Fruit fly (Drosophila melanogaster) ovary, adult (tissue): ENCODE measurements around the gene Ice2.

Experiments used
- CG17801 ChIP-seq: fragments of 200-800 bp; optimal IDR thresholded peaks from 2 replicates; lab custom pipeline; 2019; ENCODE audit warnings: missing biosample characterization, mild to moderate bottlenecking, missing genetic modification characterization, moderate library complexity; ENCODE audit not compliant: partially characterized antibody

Ice2 gene

dm6 chr3R:21138220-21138754, 8.3 kb downstream of the Ice2 start, which contains the start of gene meigo:
Gene meigo (plus strand): TSS chr3R:21138270.
- TF ChIP-seq CG17801, result peak; percentile 70

- peak; percentile 25 for TF ChIP-seq CG17801
These were observed 10.4 kb downstream of the Ice2 start, which contains the start of gene SNF4Agamma for dm6 chr3R:21140458-21140857. Gene SNF4Agamma (plus strand): TSS chr3R:21140739.

dm6 chr3R:21141341-21141740, 11.3 kb downstream of the Ice2 start:
- no peak for TF ChIP-seq CG17801

dm6 chr3R:21150090-21150489, 20.1 kb downstream of the Ice2 start:
- no peak for TF ChIP-seq CG17801

dm6 chr3R:21151090-21151870, 21.3 kb downstream of the Ice2 start:
- peak; percentile 43 for TF ChIP-seq CG17801

- TF ChIP-seq CG17801, result peak; percentile 99
These were observed 22.9 kb downstream of the Ice2 start for dm6 chr3R:21152856-21153278.

- no peak for TF ChIP-seq CG17801
These were observed 24.1 kb downstream of the Ice2 start for dm6 chr3R:21154130-21154529.

dm6 chr3R:21155931-21156488, 26.0 kb downstream of the Ice2 start:
- no peak for TF ChIP-seq CG17801

dm6 chr3R:21156572-21157480, 26.8 kb downstream of the Ice2 start:
- peak; percentile 64 for TF ChIP-seq CG17801

dm6 chr3R:21158643-21159042, 28.6 kb downstream of the Ice2 start:
- TF ChIP-seq CG17801, result no peak

- no peak for TF ChIP-seq CG17801
These were observed 31.1 kb downstream of the Ice2 start, which contains the start of gene cDIP for dm6 chr3R:21161042-21161532. Gene cDIP (minus strand): TSS chr3R:21161092.

dm6 chr3R:21161620-21162029, 31.6 kb downstream of the Ice2 start:
- TF ChIP-seq CG17801, result no peak

dm6 chr3R:21163318-21163828, 33.4 kb downstream of the Ice2 start, which contains the start of gene CG5810:
Gene CG5810 (plus strand): TSS chr3R:21163778.
- TF ChIP-seq CG17801, result no peak

dm6 chr3R:21168105-21168504, 38.1 kb downstream of the Ice2 start, which contains the start of gene Snmp1:
Gene Snmp1 (minus strand): TSS chr3R:21168205.
- TF ChIP-seq CG17801, result no peak

dm6 chr3R:21169525-21170149, 39.6 kb downstream of the Ice2 start:
- TF ChIP-seq CG17801, result peak; percentile 52
